Fruit fly (Drosophila melanogaster) whole organism, prepupa: ENCODE measurements around the gene CG13643.

Experiments used
- CG10631 ChIP-seq: fragments of 200-800 bp; sonication (Bioruptor generic); optimal IDR thresholded peaks from 2 replicates; lab custom pipeline; 2016; ENCODE audit warnings: missing biosample characterization, missing genetic modification characterization
- CG10669 ChIP-seq: fragments of 200-800 bp; sonication (Bioruptor generic); optimal IDR thresholded peaks from 3 replicates; lab custom pipeline; 2018; ENCODE audit warnings: missing biosample characterization, mild to moderate bottlenecking, missing genetic modification characterization, moderate library complexity
- CG11294 ChIP-seq: fragments of 200-800 bp; sonication (Bioruptor generic); IDR thresholded peaks from 2 replicates; pipeline ENCODE4 v1.3.6; 2022; ENCODE audit warnings: missing biosample characterization, missing genetic modification characterization
- CG11902 ChIP-seq: fragments of 200-800 bp; sonication (Bioruptor generic); optimal IDR thresholded peaks from 3 replicates; lab custom pipeline; 2016; ENCODE audit warnings: missing biosample characterization, missing genetic modification characterization
- CG15336 ChIP-seq: fragments of 200-800 bp; sonication (Bioruptor generic); IDR thresholded peaks from 2 replicates; pipeline ENCODE4 v1.3.6; 2022; ENCODE audit warnings: missing biosample characterization, missing genetic modification characterization
- CG16779 ChIP-seq: fragments of 200-800 bp; sonication (Bioruptor generic); optimal IDR thresholded peaks from 3 replicates; lab custom pipeline; 2017; ENCODE audit warnings: missing biosample characterization, mild to moderate bottlenecking, missing genetic modification characterization
- CG3032 ChIP-seq: fragments of 200-800 bp; optimal IDR thresholded peaks from 2 replicates; lab custom pipeline; 2019; ENCODE audit warnings: missing biosample characterization, mild to moderate bottlenecking, missing genetic modification characterization, moderate library complexity
- CG32006 ChIP-seq: fragments of 200-800 bp; sonication (Bioruptor generic); optimal IDR thresholded peaks from 3 replicates; lab custom pipeline; 2017; ENCODE audit warnings: missing biosample characterization, mild to moderate bottlenecking, missing genetic modification characterization
- CG34406 ChIP-seq: fragments of 200-800 bp; sonication (Bioruptor generic); optimal IDR thresholded peaks from 3 replicates; lab custom pipeline; 2016; ENCODE audit warnings: missing biosample characterization, missing genetic modification characterization
- CG3919 ChIP-seq: fragments of 200-800 bp; sonication (Bioruptor generic); optimal IDR thresholded peaks from 3 replicates; lab custom pipeline; 2016; ENCODE audit warnings: missing biosample characterization, missing genetic modification characterization
- CG4318 ChIP-seq: fragments of 200-800 bp; sonication (Bioruptor generic); optimal IDR thresholded peaks from 3 replicates; lab custom pipeline; 2017; ENCODE audit warnings: missing biosample characterization, mild to moderate bottlenecking, missing genetic modification characterization
- CG6163 ChIP-seq: fragments of 200-800 bp; sonication (Bioruptor generic); IDR thresholded peaks from 3 replicates; pipeline ENCODE4 v1.3.6; 2022; ENCODE audit warnings: missing biosample characterization, missing genetic modification characterization
- CG6276 ChIP-seq: fragments of 200-800 bp; sonication (Bioruptor generic); optimal IDR thresholded peaks from 2 replicates; lab custom pipeline; 2017; ENCODE audit warnings: missing biosample characterization, mild to moderate bottlenecking, missing genetic modification characterization
- CG6808 ChIP-seq: fragments of 200-800 bp; sonication (Bioruptor generic); optimal IDR thresholded peaks from 3 replicates; lab custom pipeline; 2017; ENCODE audit warnings: missing biosample characterization, missing genetic modification characterization, mild to moderate bottlenecking, moderate library complexity, missing genetic modification reagents
- CG6854 ChIP-seq: fragments of 200-800 bp; sonication (Bioruptor generic); optimal IDR thresholded peaks from 2 replicates; lab custom pipeline; 2017; ENCODE audit warnings: missing biosample characterization, mild to moderate bottlenecking, missing genetic modification characterization
- CG8119 ChIP-seq: fragments of 200-800 bp; sonication (Bioruptor generic); IDR thresholded peaks from 3 replicates; pipeline ENCODE4 v1.3.6; 2022; ENCODE audit warnings: missing biosample characterization, missing genetic modification characterization
- CG8319 ChIP-seq: fragments of 200-800 bp; sonication (Bioruptor generic); optimal IDR thresholded peaks from 3 replicates; lab custom pipeline; 2016; ENCODE audit warnings: missing biosample characterization, missing genetic modification characterization
- CG8632 ChIP-seq: fragments of 200-800 bp; sonication (Bioruptor generic); optimal IDR thresholded peaks from 3 replicates; lab custom pipeline; 2016; ENCODE audit warnings: missing biosample characterization, missing genetic modification characterization
- Eip78C ChIP-seq: fragments of 200-800 bp; sonication (Bioruptor generic); peaks from one replicate; lab custom pipeline; 2016; ENCODE audit warnings: missing biosample characterization, missing genetic modification characterization
- Eip93F ChIP-seq: fragments of 200-800 bp; sonication (Bioruptor generic); optimal IDR thresholded peaks from 2 replicates; lab custom pipeline; 2016; ENCODE audit warnings: missing biosample characterization, mild to moderate bottlenecking, missing genetic modification characterization
- Ets96B ChIP-seq: fragments of 200-800 bp; optimal IDR thresholded peaks from 2 replicates; lab custom pipeline; 2019; ENCODE audit warnings: missing biosample characterization, mild to moderate bottlenecking, missing genetic modification characterization, moderate library complexity
- Gug ChIP-seq: fragments of 200-800 bp; sonication (Bioruptor generic); IDR thresholded peaks from 2 replicates; pipeline ENCODE4 v1.3.6; 2022; ENCODE audit warnings: missing biosample characterization, missing genetic modification characterization
- Hr38 ChIP-seq: sonication (Bioruptor generic); optimal IDR thresholded peaks from 2 replicates; lab custom pipeline; 2016; ENCODE audit warnings: missing biosample characterization, missing genetic modification characterization
- Hr39 ChIP-seq: fragments of 200-800 bp; sonication (Bioruptor generic); optimal IDR thresholded peaks from 2 replicates; lab custom pipeline; 2016; ENCODE audit warnings: missing biosample characterization, missing genetic modification characterization
- Hr4 ChIP-seq: fragments of 200-800 bp; sonication (Bioruptor generic); optimal IDR thresholded peaks from 3 replicates; lab custom pipeline; 2016; ENCODE audit warnings: missing biosample characterization, missing genetic modification characterization
- OdsH ChIP-seq: fragments of 200-800 bp; sonication (Bioruptor generic); optimal IDR thresholded peaks from 3 replicates; lab custom pipeline; 2016; ENCODE audit warnings: missing biosample characterization, missing genetic modification characterization
- Smox ChIP-seq: fragments of 200-800 bp; sonication (Bioruptor generic); optimal IDR thresholded peaks from 3 replicates; lab custom pipeline; 2016; ENCODE audit warnings: missing biosample characterization, missing genetic modification characterization
- Sox102F ChIP-seq: fragments of 200-800 bp; sonication (Bioruptor generic); optimal IDR thresholded peaks from 2 replicates; lab custom pipeline; 2016; ENCODE audit warnings: missing biosample characterization, mild to moderate bottlenecking, missing genetic modification characterization
- Sox14 ChIP-seq: fragments of 200-800 bp; sonication (Bioruptor generic); optimal IDR thresholded peaks from 3 replicates; lab custom pipeline; 2016; ENCODE audit warnings: missing biosample characterization, missing genetic modification characterization
- Sox15 ChIP-seq: fragments of 200-800 bp; sonication (Bioruptor generic); optimal IDR thresholded peaks from 3 replicates; lab custom pipeline; 2016; ENCODE audit warnings: missing biosample characterization, missing genetic modification characterization
- cyc ChIP-seq: fragments of 200-800 bp; sonication (Bioruptor generic); optimal IDR thresholded peaks from 3 replicates; lab custom pipeline; 2016; ENCODE audit warnings: missing biosample characterization, missing genetic modification characterization
- dsx ChIP-seq: fragments of 200-800 bp; optimal IDR thresholded peaks from 3 replicates; lab custom pipeline; 2019; ENCODE audit warnings: missing biosample characterization, mild to moderate bottlenecking, missing genetic modification characterization, moderate library complexity; ENCODE audit not compliant: poor library complexity, severe bottlenecking
- eg ChIP-seq: fragments of 200-800 bp; sonication (Bioruptor generic); IDR thresholded peaks from 3 replicates; pipeline ENCODE4 v1.3.6; 2022; ENCODE audit warnings: missing biosample characterization, missing genetic modification characterization
- esn ChIP-seq: fragments of 200-800 bp; sonication (Bioruptor generic); optimal IDR thresholded peaks from 2 replicates; lab custom pipeline; 2016; ENCODE audit warnings: missing biosample characterization, mild to moderate bottlenecking, missing genetic modification characterization, moderate library complexity
- fd59A ChIP-seq: fragments of 200-800 bp; sonication (Bioruptor generic); optimal IDR thresholded peaks from 2 replicates; lab custom pipeline; 2017; ENCODE audit warnings: missing biosample characterization, mild to moderate bottlenecking, missing genetic modification characterization, missing genetic modification reagents
- fd85E ChIP-seq: fragments of 200-800 bp; sonication (Bioruptor generic); optimal IDR thresholded peaks from 3 replicates; lab custom pipeline; 2016; ENCODE audit warnings: missing biosample characterization, missing genetic modification characterization
- fkh ChIP-seq: fragments of 200-800 bp; sonication (Bioruptor generic); optimal IDR thresholded peaks from 3 replicates; lab custom pipeline; 2017; ENCODE audit warnings: missing biosample characterization, mild to moderate bottlenecking, missing genetic modification characterization, moderate library complexity
- lz ChIP-seq: fragments of 200-800 bp; sonication (Bioruptor generic); optimal IDR thresholded peaks from 3 replicates; lab custom pipeline; 2016; ENCODE audit warnings: missing biosample characterization, missing genetic modification characterization
- pdm3 ChIP-seq: fragments of 200-800 bp; sonication (Bioruptor generic); optimal IDR thresholded peaks from 3 replicates; lab custom pipeline; 2016; ENCODE audit warnings: missing biosample characterization, missing genetic modification characterization
- salr ChIP-seq, 2 experiments: fragments of 200-800 bp; sonication (Bioruptor generic); optimal IDR thresholded peaks; 3 replicates each; lab custom pipeline; 2016 to 2018; ENCODE audit warnings: missing biosample characterization in 2 of 2, missing genetic modification characterization in 2 of 2, mild to moderate bottlenecking in 1 of 2
- spab ChIP-seq: fragments of 200-800 bp; sonication (Bioruptor generic); optimal IDR thresholded peaks from 2 replicates; lab custom pipeline; 2017; ENCODE audit warnings: missing biosample characterization, mild to moderate bottlenecking, missing genetic modification characterization, missing genetic modification reagents
- svp ChIP-seq: fragments of 200-800 bp; sonication (Bioruptor generic); peaks from one replicate; lab custom pipeline; 2016; ENCODE audit warnings: missing biosample characterization, missing genetic modification characterization
- topi ChIP-seq: fragments of 200-800 bp; sonication (Bioruptor generic); optimal IDR thresholded peaks from 3 replicates; lab custom pipeline; 2016; ENCODE audit warnings: missing biosample characterization, missing genetic modification characterization

CG13643 gene

DNA sequence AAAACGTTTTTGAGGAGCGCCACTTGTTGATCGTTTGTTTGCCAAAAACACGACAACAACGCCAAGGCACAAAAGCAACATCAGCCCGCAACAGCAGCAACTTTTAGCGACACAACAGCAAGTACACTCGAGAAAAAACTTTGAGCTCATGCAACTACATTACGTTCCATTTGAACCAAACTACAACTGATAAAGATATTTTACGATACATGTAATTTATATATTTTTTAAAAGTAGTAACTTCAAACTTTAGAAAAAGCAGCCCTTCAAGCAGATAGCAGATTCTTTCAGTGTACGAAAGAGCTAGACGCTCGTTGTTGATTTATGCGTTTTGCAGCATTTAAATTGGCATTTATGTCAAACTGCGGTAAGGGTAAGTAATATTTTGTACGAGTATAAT lies 4.3 kb upstream of the CG13643 start (continued):
- TF ChIP-seq CG8119 (peak; percentile 86), CG10669 (GFP tag; lab: Kevin White, UChicago) (peak; percentile 24), Eip93F (GFP tag; lab: Kevin White, UChicago) (no peak), topi (GFP tag; lab: Kevin White, UChicago) (no peak), Sox15 (GFP tag; lab: Kevin White, UChicago) (no peak), fd59A (GFP tag; lab: Kevin White, UChicago) (no peak), CG16779 (tag; lab: Kevin White, UChicago) (no peak), CG10631 (GFP tag; lab: Kevin White, UChicago) (peak; percentile 45), Hr4 (GFP tag; lab: Kevin White, UChicago) (peak; percentile 84), salr (GFP tag; optimal IDR thresholded peaks at IDR 0.05; lab: Kevin White, UChicago) (no peak), CG3919 (GFP tag; lab: Kevin White, UChicago) (peak; percentile 56), CG8632 (peak; percentile 2), Hr38 (no peak), eg (GFP tag; lab: Robert Waterston, UW) (peak; percentile 92), OdsH (GFP tag; lab: Kevin White, UChicago) (peak; percentile 60), CG11902 (peak; percentile 21), CG6808 (GFP tag; lab: Kevin White, UChicago) (no peak), CG6276 (GFP tag; lab: Kevin White, UChicago) (peak; percentile 73), CG3032 (tag; lab: Kevin White, UChicago) (no peak), CG34406 (GFP tag; lab: Kevin White, UChicago) (peak; percentile 28), cyc (no peak), spab (GFP tag; lab: Kevin White, UChicago) (no peak), pdm3 (peak; percentile 52), esn (GFP tag; lab: Kevin White, UChicago) (no peak), CG4318 (peak; percentile 59), fd85E (no peak), CG6854 (GFP tag; lab: Kevin White, UChicago) (no peak), Sox14 (no peak), Ets96B (tag; lab: Kevin White, UChicago) (no peak), lz (no peak), CG8319 (GFP tag; lab: Kevin White, UChicago) (no peak), CG6163 (GFP tag; lab: Robert Waterston, UW) (peak; percentile 77), CG11294 (GFP tag; lab: Robert Waterston, UW) (peak; percentile 60), Sox102F (GFP tag; lab: Kevin White, UChicago) (no peak), Smox (GFP tag; lab: Kevin White, UChicago) (no peak), dsx (GFP tag; lab: Kevin White, UChicago) (no peak), fkh (no peak), Hr39 (no peak), CG15336 (peak; percentile 84)

- peak; percentile 68 for TF ChIP-seq eg (GFP tag; lab: Robert Waterston, UW)
- TF ChIP-seq CG6276 (GFP tag; lab: Kevin White, UChicago), result peak; percentile 60
- TF ChIP-seq Hr4 (GFP tag; lab: Kevin White, UChicago), result peak; percentile 66
- TF ChIP-seq pdm3, result peak; percentile 11
- peak; percentile 20 for TF ChIP-seq CG4318
- no peak for TF ChIP-seq cyc
- peak; percentile 14 for TF ChIP-seq svp
- no peak for TF ChIP-seq Sox15 (GFP tag; lab: Kevin White, UChicago)
- TF ChIP-seq CG8319 (GFP tag; lab: Kevin White, UChicago), result no peak
- TF ChIP-seq CG8119, result peak; percentile 70
- peak; percentile 1 for TF ChIP-seq OdsH (GFP tag; lab: Kevin White, UChicago)
- TF ChIP-seq CG11294 (GFP tag; lab: Robert Waterston, UW), result peak; percentile 15; the same call in 1 of the 2 replicates
- TF ChIP-seq Eip78C, result peak; percentile 51
- TF ChIP-seq esn (GFP tag; lab: Kevin White, UChicago), result no peak
- TF ChIP-seq Gug (GFP tag; lab: Robert Waterston, UW), result peak; percentile 34; the same call in 1 of the 2 replicates
- TF ChIP-seq CG32006 (GFP tag; lab: Kevin White, UChicago), result peak; percentile 58
- no peak for TF ChIP-seq Eip93F (GFP tag; lab: Kevin White, UChicago)
- TF ChIP-seq CG15336, result peak; percentile 77
Observed at dm6 chr3R:24908034-24908433, 2.2 kb upstream of the CG13643 start.
